Worm (Caenorhabditis elegans): ENCODE data around the gene clec-124.

The clec-124 gene

DNA sequence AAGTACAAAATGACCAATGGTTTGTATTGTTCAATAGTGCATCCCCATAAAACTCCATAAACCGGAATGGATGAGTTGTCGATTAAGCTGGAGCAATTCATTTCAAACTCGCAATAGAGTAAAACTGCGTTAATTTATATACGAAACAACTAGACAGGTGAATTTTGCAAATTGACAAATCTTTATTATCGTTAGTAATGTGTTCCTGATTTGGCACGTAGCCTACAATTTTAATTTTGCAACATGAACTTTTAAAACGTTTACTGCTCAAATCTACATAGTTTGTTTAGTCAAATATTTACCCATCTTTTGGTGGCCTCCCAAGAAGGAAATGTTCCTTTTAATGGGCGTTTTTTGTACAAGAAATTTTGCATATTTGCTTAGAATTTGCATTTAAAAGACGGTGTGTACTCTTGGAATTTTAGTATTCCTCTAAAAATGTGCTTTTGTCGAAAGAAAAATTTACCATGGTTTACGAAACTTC lies 12.4 kb upstream of the clec-124 start, which contains the start of the genes srz-67 and C17F4.11:
TSS of gene srz-67 (minus strand) at position 101 of the 484 bp plus-strand sequence.
TSS of gene C17F4.11 (plus strand) at position 434 of the 484 bp plus-strand sequence.
- TF ChIP-seq sptf-1 (tag; optimal IDR thresholded peaks at IDR 0.05) (no peak), unc-62 (GFP tag; optimal IDR thresholded peaks at IDR 0.05) (no peak), unc-120 (tag; optimal IDR thresholded peaks at IDR 0.05; ENCODE audit: poor library complexity, severe bottlenecking) (no peak), lsy-2 (tag; optimal IDR thresholded peaks at IDR 0.05) (no peak), elt-3 (tag; optimal IDR thresholded peaks at IDR 0.05) (no peak), ceh-39 (tag; optimal IDR thresholded peaks at IDR 0.05) (no peak), snpc-4 (tag; optimal IDR thresholded peaks at IDR 0.05) (no peak)

DNA sequence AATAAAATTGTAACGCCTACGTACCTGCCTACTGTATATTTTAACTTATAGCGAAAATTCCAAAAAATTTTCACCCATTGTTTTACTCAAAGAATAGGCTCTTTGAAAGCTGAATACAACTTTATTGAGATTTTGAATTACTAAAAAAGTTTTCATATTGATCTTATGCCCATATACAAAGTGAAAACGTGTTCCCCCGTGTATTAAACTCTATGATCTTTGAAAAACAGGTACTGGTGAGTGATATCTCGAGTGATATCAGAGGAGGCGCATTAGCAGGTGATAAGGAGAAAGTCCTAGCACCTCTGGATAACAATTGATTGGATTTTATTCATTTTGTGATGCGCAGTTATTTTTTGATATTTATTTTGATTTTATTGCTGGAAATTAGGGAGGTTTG lies 9.3 kb upstream of the clec-124 start, which contains the start of gene C17F4.3:
TSS of gene C17F4.3 (plus strand) at position 301 of the 400 bp plus-strand sequence.
- TF ChIP-seq pha-4 (tag; optimal IDR thresholded peaks at IDR 0.05): no peak
- TF ChIP-seq lin-13 (tag; optimal IDR thresholded peaks at IDR 0.05): no peak
- TF ChIP-seq drap-1 (GFP tag; optimal IDR thresholded peaks at IDR 0.05): no peak
- TF ChIP-seq mls-2 (tag; optimal IDR thresholded peaks at IDR 0.05): no peak
- TF ChIP-seq mep-1 (tag; optimal IDR thresholded peaks at IDR 0.05): no peak
- TF ChIP-seq lsy-2 (tag; optimal IDR thresholded peaks at IDR 0.05): no peak
- TF ChIP-seq sem-2 (GFP tag; optimal IDR thresholded peaks at IDR 0.05): no peak
- no peak for TF ChIP-seq nhr-237 (tag; optimal IDR thresholded peaks at IDR 0.05)
- no peak for TF ChIP-seq lin-32 (GFP tag; optimal IDR thresholded peaks at IDR 0.05)
- no peak for TF ChIP-seq ceh-83 (GFP tag; optimal IDR thresholded peaks at IDR 0.05)
- no peak for TF ChIP-seq ceh-39 (tag; optimal IDR thresholded peaks at IDR 0.05)
- TF ChIP-seq mab-5 (tag; optimal IDR thresholded peaks at IDR 0.05): no peak
- no peak for TF ChIP-seq nhr-2 (tag; optimal IDR thresholded peaks at IDR 0.05)
- no peak for TF ChIP-seq zip-8 (tag; optimal IDR thresholded peaks at IDR 0.05)
- TF ChIP-seq tbx-8 (GFP tag; optimal IDR thresholded peaks at IDR 0.05): no peak
- TF ChIP-seq nhr-12 (tag; optimal IDR thresholded peaks at IDR 0.05): no peak
- TF ChIP-seq nhr-76 (tag; optimal IDR thresholded peaks at IDR 0.05): no peak
- no peak for TF ChIP-seq elt-3 (tag; optimal IDR thresholded peaks at IDR 0.05)
- TF ChIP-seq hlh-1 (tag; optimal IDR thresholded peaks at IDR 0.05): no peak
- TF ChIP-seq M03D4.4 (tag; optimal IDR thresholded peaks at IDR 0.05): no peak

DNA sequence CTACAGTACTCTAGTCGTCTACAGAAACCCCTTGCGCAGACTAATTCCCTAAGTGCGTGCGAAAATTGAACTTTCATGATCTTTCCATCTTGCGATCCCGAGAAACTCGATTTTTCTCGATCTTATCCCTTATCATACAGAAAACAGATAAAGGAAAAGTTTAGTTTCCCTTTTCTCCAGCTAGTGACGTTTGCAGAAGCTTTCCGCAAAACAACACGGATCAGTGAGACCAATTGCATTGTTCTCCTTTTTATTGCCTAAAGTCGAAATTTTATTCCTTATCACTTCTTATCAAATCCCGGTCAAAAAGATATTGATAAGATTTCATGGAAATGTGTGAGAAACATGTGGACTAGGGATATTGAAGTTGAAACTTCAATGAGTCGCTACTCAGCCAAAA lies 7.7 kb upstream of the clec-124 start:
- TF ChIP-seq mep-1 (tag; optimal IDR thresholded peaks at IDR 0.05) (no peak), nhr-2 (tag; optimal IDR thresholded peaks at IDR 0.05) (no peak), sem-2 (GFP tag; optimal IDR thresholded peaks at IDR 0.05) (no peak), ceh-83 (GFP tag; optimal IDR thresholded peaks at IDR 0.05) (no peak), nhr-28 (tag; optimal IDR thresholded peaks at IDR 0.05) (no peak), mab-5 (tag; optimal IDR thresholded peaks at IDR 0.05) (no peak), elt-3 (tag; optimal IDR thresholded peaks at IDR 0.05) (peak; percentile 88), pha-4 (tag; optimal IDR thresholded peaks at IDR 0.05) (no peak), blmp-1 (tag; optimal IDR thresholded peaks at IDR 0.05) (peak; percentile 10)

DNA sequence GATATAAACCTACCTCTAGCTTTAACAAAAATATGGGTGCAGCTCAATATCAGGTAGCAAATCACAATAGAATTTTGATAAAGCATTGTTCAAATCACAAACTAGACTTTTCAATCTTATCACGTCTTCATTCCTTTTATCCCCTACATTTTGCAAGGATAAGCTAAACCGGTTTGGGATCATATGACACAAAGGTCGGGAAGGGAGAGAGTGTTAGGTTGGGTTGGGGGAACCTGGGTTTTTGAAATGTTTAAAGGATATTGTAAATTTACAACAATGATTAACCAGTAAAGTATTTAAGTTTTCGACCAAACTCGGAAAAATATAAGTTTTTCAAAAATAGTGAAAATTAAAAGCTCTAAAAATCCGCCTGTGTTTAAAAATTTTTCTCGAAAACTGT lies 5.4 kb upstream of the clec-124 start, which contains the start of gene C17F4.12:
TSS of gene C17F4.12 (minus strand) at position 101 of the 400 bp plus-strand sequence.
- no peak for TF ChIP-seq sptf-1 (tag; optimal IDR thresholded peaks at IDR 0.05)
- TF ChIP-seq zip-8 (tag; optimal IDR thresholded peaks at IDR 0.05): no peak
- no peak for TF ChIP-seq lin-13 (tag; optimal IDR thresholded peaks at IDR 0.05)
- no peak for TF ChIP-seq mep-1 (tag; optimal IDR thresholded peaks at IDR 0.05)
- TF ChIP-seq tbx-8 (GFP tag; optimal IDR thresholded peaks at IDR 0.05): no peak
- TF ChIP-seq bed-3 (GFP tag; optimal IDR thresholded peaks at IDR 0.05): no peak
- no peak for TF ChIP-seq pha-4 (tag; optimal IDR thresholded peaks at IDR 0.05)
- TF ChIP-seq nhr-2 (tag; optimal IDR thresholded peaks at IDR 0.05): no peak
- TF ChIP-seq elt-3 (tag; optimal IDR thresholded peaks at IDR 0.05): no peak
- no peak for TF ChIP-seq ceh-83 (GFP tag; optimal IDR thresholded peaks at IDR 0.05)
- no peak for TF ChIP-seq ztf-11 (tag; optimal IDR thresholded peaks at IDR 0.05)
- no peak for TF ChIP-seq blmp-1 (tag; optimal IDR thresholded peaks at IDR 0.05)
- no peak for TF ChIP-seq ceh-43 (GFP tag; optimal IDR thresholded peaks at IDR 0.05)
- no peak for TF ChIP-seq snpc-4 (tag; optimal IDR thresholded peaks at IDR 0.05)

DNA sequence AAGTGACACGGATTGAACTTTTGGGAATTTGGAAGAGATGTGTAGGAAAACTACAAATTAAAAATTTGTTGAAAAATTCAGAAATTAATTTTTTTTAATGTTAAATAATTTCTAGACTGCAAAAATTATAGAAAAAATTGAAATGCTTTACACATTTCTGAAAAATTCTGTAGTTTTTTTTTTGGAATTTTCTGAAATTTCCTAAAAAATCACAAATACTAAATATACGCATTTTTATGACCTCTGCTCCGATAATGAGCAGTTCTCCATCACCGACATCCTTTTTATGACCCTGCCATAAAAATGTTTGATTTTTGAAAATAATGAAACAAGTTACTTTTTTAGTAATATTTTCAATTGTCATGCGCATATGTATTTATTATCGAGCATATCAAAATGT lies 4.7 kb upstream of the clec-124 start:
- TF ChIP-seq unc-39 (tag; optimal IDR thresholded peaks at IDR 0.05) (no peak), nhr-2 (tag; optimal IDR thresholded peaks at IDR 0.05) (no peak), tbx-8 (GFP tag; optimal IDR thresholded peaks at IDR 0.05) (no peak), lin-13 (tag; optimal IDR thresholded peaks at IDR 0.05) (no peak), elt-1 (tag; optimal IDR thresholded peaks at IDR 0.05; ENCODE audit: borderline replicate concordance, insufficient read depth) (no peak), mep-1 (tag; optimal IDR thresholded peaks at IDR 0.05) (no peak), mab-5 (tag; optimal IDR thresholded peaks at IDR 0.05) (no peak), blmp-1 (tag; optimal IDR thresholded peaks at IDR 0.05) (no peak), hlh-1 (tag; optimal IDR thresholded peaks at IDR 0.05) (no peak), ham-2 (GFP tag; optimal IDR thresholded peaks at IDR 0.05) (no peak), lsy-2 (tag; optimal IDR thresholded peaks at IDR 0.05) (no peak), sptf-1 (tag; optimal IDR thresholded peaks at IDR 0.05) (no peak), nhr-28 (tag; optimal IDR thresholded peaks at IDR 0.05) (no peak)

Measured in whole organism, mixed stage, embryonic.